Worm (Caenorhabditis elegans) whole organism, L3 larva: ENCODE data around the gene twk-7.

ENCODE experiments used
- ZK546.5 ChIP-seq: sonication (generic microtip); optimal IDR thresholded peaks from 2 replicates; lab custom pipeline; 2017; ENCODE audit warnings: missing biosample characterization, missing genetic modification characterization
- ama-1 ChIP-seq: fragments of 150-350 bp; optimal IDR thresholded peaks from 2 replicates; lab custom pipeline; 2018
- ceh-82 ChIP-seq: fragments of 150-350 bp; optimal IDR thresholded peaks from 2 replicates; lab custom pipeline; 2014; ENCODE audit warnings: missing biosample characterization, missing genetic modification characterization
- daf-12 ChIP-seq: fragments of 150-350 bp; optimal IDR thresholded peaks from 2 replicates; lab custom pipeline; 2014; ENCODE audit warnings: missing biosample characterization, missing genetic modification reagents, missing genetic modification characterization
- egl-27 ChIP-seq: sonication (generic microtip); optimal IDR thresholded peaks from 4 replicates; lab custom pipeline; 2017; ENCODE audit warnings: missing biosample characterization, missing genetic modification reagents, missing genetic modification characterization
- elt-1 ChIP-seq: fragments of 150-350 bp; optimal IDR thresholded peaks from 2 replicates; lab custom pipeline; 2014; ENCODE audit warnings: missing biosample characterization, missing genetic modification characterization
- elt-2 ChIP-seq: sonication (generic microtip); optimal IDR thresholded peaks from 2 replicates; lab custom pipeline; 2016; ENCODE audit warnings: missing genetic modification reagents, mild to moderate bottlenecking, missing genetic modification characterization, missing compliant biosample characterization
- fkh-10 ChIP-seq: sonication (generic microtip); optimal IDR thresholded peaks from 2 replicates; lab custom pipeline; 2017; ENCODE audit warnings: missing biosample characterization, missing genetic modification reagents, missing genetic modification characterization
- fkh-2 ChIP-seq: fragments of 150-350 bp; optimal IDR thresholded peaks from 2 replicates; lab custom pipeline; 2014; ENCODE audit warnings: missing biosample characterization, missing genetic modification reagents, missing genetic modification characterization
- jun-1 ChIP-seq: fragments of 150-350 bp; optimal IDR thresholded peaks from 2 replicates; lab custom pipeline; 2014; ENCODE audit warnings: missing biosample characterization, missing genetic modification reagents, missing genetic modification characterization
- lsy-12 ChIP-seq: sonication (generic microtip); optimal IDR thresholded peaks from 2 replicates; lab custom pipeline; 2016; ENCODE audit warnings: mild to moderate bottlenecking, missing genetic modification characterization, missing compliant biosample characterization
- nfya-1 ChIP-seq: sonication (generic microtip); optimal IDR thresholded peaks from 2 replicates; lab custom pipeline; 2017; ENCODE audit warnings: missing genetic modification characterization, mild to moderate bottlenecking, missing compliant biosample characterization, antibody characterized with exemption, moderate library complexity; ENCODE audit not compliant: insufficient read depth
- nhr-11 ChIP-seq: fragments of 150-350 bp; optimal IDR thresholded peaks from 2 replicates; lab custom pipeline; 2014; ENCODE audit warnings: missing biosample characterization, missing genetic modification characterization
- nhr-12 ChIP-seq: fragments of 150-350 bp; optimal IDR thresholded peaks from 2 replicates; lab custom pipeline; 2014; ENCODE audit warnings: missing biosample characterization, missing genetic modification characterization
- nhr-25 ChIP-seq: sonication (generic microtip); optimal IDR thresholded peaks from 2 replicates; lab custom pipeline; 2017; ENCODE audit warnings: missing biosample characterization, missing genetic modification characterization
- nhr-76 ChIP-seq: fragments of 150-350 bp; sonication (generic microtip); optimal IDR thresholded peaks from 5 replicates; lab custom pipeline; 2014; ENCODE audit warnings: missing biosample characterization, missing genetic modification characterization
- pha-4 ChIP-seq: fragments of 150-350 bp; optimal IDR thresholded peaks from 2 replicates; lab custom pipeline; 2014; ENCODE audit warnings: missing biosample characterization, missing genetic modification reagents, missing genetic modification characterization
- sea-2 ChIP-seq: fragments of 150-350 bp; sonication (generic microtip); optimal IDR thresholded peaks from 4 replicates; lab custom pipeline; 2014; ENCODE audit warnings: missing biosample characterization, missing genetic modification reagents, missing genetic modification characterization
- skn-1 ChIP-seq: fragments of 150-350 bp; optimal IDR thresholded peaks from 2 replicates; lab custom pipeline; 2014; ENCODE audit warnings: missing biosample characterization, missing genetic modification characterization
- snpc-4 ChIP-seq: fragments of 150-350 bp; optimal IDR thresholded peaks from 2 replicates; lab custom pipeline; 2014; ENCODE audit warnings: missing biosample characterization, missing genetic modification characterization
- tbx-2 ChIP-seq: sonication (generic microtip); optimal IDR thresholded peaks from 2 replicates; lab custom pipeline; 2016; ENCODE audit warnings: mild to moderate bottlenecking, missing genetic modification characterization, missing compliant biosample characterization
- ztf-11 ChIP-seq: fragments of 150-350 bp; optimal IDR thresholded peaks from 2 replicates; lab custom pipeline; 2014; ENCODE audit warnings: missing biosample characterization, missing genetic modification characterization

Gene twk-7

ce11 chrIII:8590882-8591281, 52.7 kb downstream of the twk-7 start, which contains the start of gene fipr-16:
TSS of gene fipr-16 (minus strand) at chrIII:8590982.
- TF ChIP-seq fkh-2 (tag; lab: Kevin White, UChicago) (no peak), skn-1 (tag; lab: Kevin White, UChicago) (no peak), nhr-76 (tag; lab: Kevin White, UChicago) (no peak), tbx-2 (tag; lab: Kevin White, UChicago) (no peak), nhr-25 (tag; lab: Kevin White, UChicago) (no peak), egl-27 (tag; lab: Kevin White, UChicago) (no peak)
- TF ChIP-seq, all 47 proteins: peak for 0

- TF ChIP-seq nhr-25 (tag; lab: Kevin White, UChicago) (no peak), nfya-1 (tag; lab: Kevin White, UChicago) (no peak), lsy-12 (tag; lab: Kevin White, UChicago) (no peak), daf-12 (no peak), elt-1 (no peak), skn-1 (tag; lab: Kevin White, UChicago) (no peak), fkh-2 (tag; lab: Kevin White, UChicago) (no peak), nhr-11 (tag; lab: Kevin White, UChicago) (no peak), tbx-2 (tag; lab: Kevin White, UChicago) (no peak), elt-2 (no peak), ama-1 (no peak), pha-4 (tag; lab: Kevin White, UChicago) (no peak), ceh-82 (tag; lab: Kevin White, UChicago) (no peak), jun-1 (tag; lab: Kevin White, UChicago) (no peak), nhr-12 (tag; lab: Kevin White, UChicago) (no peak), sea-2 (GFP tag; lab: Kevin White, UChicago) (no peak), ztf-11 (tag; lab: Kevin White, UChicago) (no peak)
Observed at ce11 chrIII:8589195-8589594, 54.3 kb downstream of the twk-7 start, which contains the start of gene fip-3. TSS of gene fip-3 (minus strand) at chrIII:8589488.

- peak; percentile 44 for TF ChIP-seq fkh-10 (GFP tag; lab: Kevin White, UChicago)
- TF ChIP-seq ZK546.5 (tag; lab: Kevin White, UChicago) = no peak
- peak; percentile 53 for TF ChIP-seq nfya-1 (tag; lab: Kevin White, UChicago)
- TF ChIP-seq snpc-4 (tag; lab: Kevin White, UChicago) = no peak
Observed at ce11 chrIII:8588592-8589153, 54.9 kb downstream of the twk-7 start, which contains the start of gene glr-1. TSS of gene glr-1 (minus strand) at chrIII:8588642.
